Fruit fly (Drosophila melanogaster) whole organism, embryonic: ENCODE results near the gene CG10445.
A peak's percentile ranks its signal among the peaks of the same experiment; 100 is the strongest.

Experiments
- CG10462 ChIP-seq: fragments of 200-800 bp; sonication (Bioruptor generic); optimal IDR thresholded peaks from 2 replicates; lab custom pipeline; 2016; ENCODE audit warnings: missing biosample characterization, missing genetic modification characterization
- CG11093 ChIP-seq: fragments of 200-800 bp; sonication (Bioruptor generic); IDR thresholded peaks from 3 replicates; pipeline ENCODE4 v1.3.6; 2022; ENCODE audit warnings: missing biosample characterization, missing genetic modification characterization
- CG11247 ChIP-seq: fragments of 200-800 bp; sonication (Bioruptor generic); IDR thresholded peaks from 2 replicates; pipeline ENCODE4 v1.3.6; 2022; ENCODE audit warnings: missing biosample characterization, missing genetic modification characterization
- CG12155 ChIP-seq: fragments of 200-800 bp; sonication (Bioruptor generic); optimal IDR thresholded peaks from 3 replicates; lab custom pipeline; 2016; ENCODE audit warnings: missing biosample characterization, missing genetic modification characterization
- CG13624 ChIP-seq: fragments of 200-800 bp; sonication (Bioruptor generic); optimal IDR thresholded peaks from 2 replicates; lab custom pipeline; 2016; ENCODE audit warnings: missing biosample characterization, missing genetic modification characterization
- CG14860 ChIP-seq: fragments of 200-800 bp; sonication (Bioruptor generic); IDR thresholded peaks from 3 replicates; pipeline ENCODE4 v1.3.6; 2022; ENCODE audit warnings: missing biosample characterization, missing genetic modification characterization; ENCODE audit not compliant: partially characterized antibody
- CG15269 ChIP-seq: fragments of 200-800 bp; sonication (Bioruptor generic); optimal IDR thresholded peaks from 2 replicates; lab custom pipeline; 2018; ENCODE audit warnings: missing biosample characterization, mild to moderate bottlenecking, missing genetic modification characterization, moderate library complexity
- CG15514 ChIP-seq: fragments of 200-800 bp; sonication (Bioruptor generic); optimal IDR thresholded peaks from 3 replicates; lab custom pipeline; 2017; ENCODE audit warnings: missing biosample characterization, missing genetic modification characterization, mild to moderate bottlenecking, moderate library complexity, missing genetic modification reagents
- CG1602 ChIP-seq: fragments of 200-800 bp; sonication (Bioruptor generic); optimal IDR thresholded peaks from 3 replicates; lab custom pipeline; 2016; ENCODE audit warnings: missing biosample characterization, missing genetic modification characterization
- CG16815 ChIP-seq: fragments of 200-800 bp; sonication (Bioruptor generic); optimal IDR thresholded peaks from 3 replicates; lab custom pipeline; 2017; ENCODE audit warnings: missing biosample characterization, mild to moderate bottlenecking, missing genetic modification characterization
- CG18011 ChIP-seq: fragments of 200-800 bp; sonication (Bioruptor generic); optimal IDR thresholded peaks from 2 replicates; lab custom pipeline; 2017; ENCODE audit warnings: missing biosample characterization, missing genetic modification characterization, mild to moderate bottlenecking, moderate library complexity, missing genotype
- CG1832 ChIP-seq: fragments of 200-800 bp; sonication (Bioruptor generic); optimal IDR thresholded peaks from 2 replicates; lab custom pipeline; 2017; ENCODE audit warnings: missing biosample characterization, mild to moderate bottlenecking, missing genetic modification characterization, inconsistent platforms
- CG18476 ChIP-seq: fragments of 200-800 bp; sonication (Bioruptor generic); optimal IDR thresholded peaks from 2 replicates; lab custom pipeline; 2016; ENCODE audit warnings: missing biosample characterization, mild to moderate bottlenecking, missing genetic modification characterization
- CG18599 ChIP-seq: fragments of 200-800 bp; sonication (Bioruptor generic); optimal IDR thresholded peaks from 3 replicates; lab custom pipeline; 2017; ENCODE audit warnings: missing biosample characterization, missing genetic modification characterization, mild to moderate bottlenecking, moderate library complexity, missing genetic modification reagents
- CG2712 ChIP-seq: fragments of 200-800 bp; optimal IDR thresholded peaks from 3 replicates; lab custom pipeline; 2019; ENCODE audit warnings: missing biosample characterization, mild to moderate bottlenecking, missing genetic modification characterization, moderate library complexity
- CG3281 ChIP-seq: fragments of 200-800 bp; sonication (Bioruptor generic); optimal IDR thresholded peaks from 3 replicates; lab custom pipeline; 2017; ENCODE audit warnings: missing biosample characterization, mild to moderate bottlenecking, missing genetic modification characterization
- CG34224 ChIP-seq: fragments of 200-800 bp; sonication (Bioruptor generic); IDR thresholded peaks from 3 replicates; pipeline ENCODE4 v1.3.6; 2022; ENCODE audit warnings: missing biosample characterization, missing genetic modification characterization; ENCODE audit not compliant: partially characterized antibody
- CG3847 ChIP-seq: fragments of 200-800 bp; sonication (Bioruptor generic); IDR thresholded peaks from 2 replicates; pipeline ENCODE4 v1.3.6; 2022; ENCODE audit warnings: missing biosample characterization, missing genetic modification characterization
- CG42726 ChIP-seq: fragments of 200-800 bp; sonication (Bioruptor generic); IDR thresholded peaks from 2 replicates; pipeline ENCODE4 v1.3.6; 2022; ENCODE audit warnings: missing biosample characterization, missing genetic modification characterization; ENCODE audit not compliant: partially characterized antibody
- CG4617 ChIP-seq: fragments of 200-800 bp; sonication (Bioruptor generic); optimal IDR thresholded peaks from 3 replicates; lab custom pipeline; 2016; ENCODE audit warnings: missing biosample characterization, missing genetic modification characterization, borderline replicate concordance
- CG6654 ChIP-seq: fragments of 200-800 bp; sonication (Bioruptor generic); optimal IDR thresholded peaks from 2 replicates; lab custom pipeline; 2017; ENCODE audit warnings: missing biosample characterization, mild to moderate bottlenecking, missing genetic modification characterization
- CG6813 ChIP-seq: fragments of 200-800 bp; sonication (Bioruptor generic); optimal IDR thresholded peaks from 2 replicates; lab custom pipeline; 2017; ENCODE audit warnings: missing biosample characterization, missing genetic modification characterization, mild to moderate bottlenecking, moderate library complexity, missing genetic modification reagents
- CG6854 ChIP-seq: fragments of 200-800 bp; sonication (Bioruptor generic); optimal IDR thresholded peaks from 3 replicates; lab custom pipeline; 2017; ENCODE audit warnings: missing biosample characterization, mild to moderate bottlenecking, missing genetic modification characterization
- CG8089 ChIP-seq: fragments of 200-800 bp; sonication (Bioruptor generic); optimal IDR thresholded peaks from 3 replicates; lab custom pipeline; 2016; ENCODE audit warnings: missing biosample characterization, missing genetic modification characterization
- Dip2 ChIP-seq: fragments of 200-800 bp; sonication (Bioruptor generic); IDR thresholded peaks from 2 replicates; pipeline ENCODE4 v1.3.6; 2022; ENCODE audit warnings: missing biosample characterization, missing genetic modification characterization
- Dip3 ChIP-seq: fragments of 200-800 bp; sonication (Bioruptor generic); optimal IDR thresholded peaks from 3 replicates; lab custom pipeline; 2016; ENCODE audit warnings: missing biosample characterization, missing genetic modification characterization
- Dref ChIP-seq: fragments of 200-800 bp; sonication (Bioruptor generic); IDR thresholded peaks from 2 replicates; pipeline ENCODE4 v1.3.6; 2022; ENCODE audit warnings: missing biosample characterization, missing genetic modification characterization
- Eip74EF ChIP-seq, 2 experiments: fragments of 200-800 bp in 1 of 2; fragments of >200 bp in 1 of 2; sonication (Bioruptor generic) in 1 of 2; optimal IDR thresholded peaks; 2 replicates each; lab custom pipeline; 2017 to 2019; ENCODE audit warnings: missing biosample characterization in 2 of 2, missing genetic modification characterization in 2 of 2, mild to moderate bottlenecking in 1 of 2, moderate library complexity in 1 of 2
- Elba2 ChIP-seq: fragments of 200-800 bp; sonication (Bioruptor generic); optimal IDR thresholded peaks from 3 replicates; lab custom pipeline; 2016; ENCODE audit warnings: missing biosample characterization, missing genetic modification characterization
- HmgZ ChIP-seq: fragments of 200-800 bp; sonication (Bioruptor generic); optimal IDR thresholded peaks from 2 replicates; lab custom pipeline; 2018; ENCODE audit warnings: missing biosample characterization, mild to moderate bottlenecking, missing genetic modification characterization
- Kr ChIP-seq: fragments of 200-800 bp; sonication (Bioruptor generic); optimal IDR thresholded peaks from 2 replicates; lab custom pipeline; 2017; ENCODE audit warnings: missing biosample characterization, mild to moderate bottlenecking, missing genetic modification characterization
- NC2β ChIP-seq: fragments of 200-800 bp; sonication (Bioruptor generic); optimal IDR thresholded peaks from 2 replicates; lab custom pipeline; 2016; ENCODE audit warnings: missing biosample characterization, missing genetic modification characterization
- Ptx1 ChIP-seq: fragments of 200-800 bp; sonication (Bioruptor generic); IDR thresholded peaks from 2 replicates; pipeline ENCODE4 v1.3.6; 2022; ENCODE audit warnings: missing biosample characterization, missing genetic modification characterization
- abd-A ChIP-seq: fragments of 200-800 bp; sonication (Bioruptor generic); optimal IDR thresholded peaks from 3 replicates; lab custom pipeline; 2019; ENCODE audit warnings: missing biosample characterization, mild to moderate bottlenecking, missing genetic modification characterization, moderate library complexity
- ap ChIP-seq: fragments of 200-800 bp; sonication (Bioruptor generic); IDR thresholded peaks from 2 replicates; pipeline ENCODE4 v1.3.6; 2022; ENCODE audit warnings: missing biosample characterization, missing genetic modification characterization
- cg ChIP-seq: fragments of 200-800 bp; sonication (Bioruptor generic); optimal IDR thresholded peaks from 3 replicates; lab custom pipeline; 2019; ENCODE audit warnings: missing biosample characterization, mild to moderate bottlenecking, missing genetic modification characterization, moderate library complexity
- fd96Cb ChIP-seq: fragments of 200-800 bp; sonication (Bioruptor generic); optimal IDR thresholded peaks from 2 replicates; lab custom pipeline; 2018; ENCODE audit warnings: missing biosample characterization, mild to moderate bottlenecking, missing genetic modification characterization, moderate library complexity
- insv ChIP-seq, 2 experiments: fragments of 200-800 bp; sonication (Bioruptor generic); optimal IDR thresholded peaks; 3 replicates each; lab custom pipeline; 2016 to 2018; ENCODE audit warnings: missing biosample characterization in 2 of 2, missing genetic modification characterization in 2 of 2
- jigr1 ChIP-seq: fragments of 200-800 bp; sonication (Bioruptor generic); IDR thresholded peaks from 3 replicates; pipeline ENCODE4 v1.3.6; 2022; ENCODE audit warnings: missing biosample characterization, missing genetic modification characterization
- jumu ChIP-seq: fragments of 200-800 bp; sonication (Bioruptor generic); optimal IDR thresholded peaks from 3 replicates; lab custom pipeline; 2016; ENCODE audit warnings: missing biosample characterization, missing genetic modification characterization
- lola ChIP-seq, 3 experiments: fragments of >200 bp in 2 of 3; fragments of 200-800 bp in 1 of 3; sonication (Bioruptor generic) in 1 of 3; optimal IDR thresholded peaks; 2 replicates each; lab custom pipeline; 2017 to 2019; ENCODE audit warnings: missing biosample characterization in 3 of 3, missing genetic modification characterization in 3 of 3, mild to moderate bottlenecking in 1 of 3, moderate library complexity in 1 of 3
- ro ChIP-seq: fragments of 200-800 bp; sonication (Bioruptor generic); IDR thresholded peaks from 2 replicates; pipeline ENCODE4 v1.3.6; 2022; ENCODE audit warnings: missing biosample characterization, missing genetic modification characterization
- salm ChIP-seq: fragments of 200-800 bp; sonication (Bioruptor generic); optimal IDR thresholded peaks from 2 replicates; lab custom pipeline; 2018; ENCODE audit warnings: missing biosample characterization, mild to moderate bottlenecking, missing genetic modification characterization
- sens-2 ChIP-seq: fragments of 200-800 bp; sonication (Bioruptor generic); IDR thresholded peaks from 2 replicates; pipeline ENCODE4 v1.3.6; 2022; ENCODE audit warnings: missing biosample characterization, missing genetic modification characterization
- tio ChIP-seq: fragments of 200-800 bp; sonication (Bioruptor generic); optimal IDR thresholded peaks from 2 replicates; lab custom pipeline; 2017; ENCODE audit warnings: missing biosample characterization, missing genetic modification characterization, inconsistent platforms
- vnd ChIP-seq: fragments of 200-800 bp; sonication (Bioruptor generic); IDR thresholded peaks from 3 replicates; pipeline ENCODE4 v1.3.6; 2022; ENCODE audit warnings: missing biosample characterization, missing genetic modification characterization; ENCODE audit not compliant: partially characterized antibody
- wor ChIP-seq: fragments of 200-800 bp; sonication (Bioruptor generic); IDR thresholded peaks from 2 replicates; pipeline ENCODE4 v1.3.6; 2022; ENCODE audit warnings: missing biosample characterization, missing genetic modification characterization
- zen2 ChIP-seq: fragments of 200-800 bp; sonication (Bioruptor generic); IDR thresholded peaks from 3 replicates; pipeline ENCODE4 v1.3.6; 2022; ENCODE audit warnings: missing biosample characterization, missing genetic modification characterization; ENCODE audit not compliant: partially characterized antibody

The CG10445 gene

dm6 chr3R:7962778-7963494 is 42.8 kb upstream of the CG10445 start (continued):
- TF ChIP-seq CG18011 (GFP tag; lab: Kevin White, UChicago) (no peak), CG4617 (GFP tag; lab: Kevin White, UChicago) (peak; percentile 10), CG15514 (GFP tag; lab: Kevin White, UChicago) (no peak), jigr1 (GFP tag; lab: Robert Waterston, UW) (no peak), CG34224 (GFP tag; lab: Robert Waterston, UW) (no peak), wor (GFP tag; lab: Robert Waterston, UW) (peak; percentile 39; the same call in 1 of the 2 replicates), CG2712 (tag; lab: Kevin White, UChicago) (peak; percentile 76), ro (GFP tag; lab: Robert Waterston, UW) (peak; percentile 10; the same call in 1 of the 2 replicates), lola (GFP tag; optimal IDR thresholded peaks at IDR 0.05; lab: Kevin White, UChicago) (peak in 1 of 3 experiments; percentile 87), salm (no peak), cg (GFP tag; lab: Kevin White, UChicago) (peak; percentile 91), Kr (no peak), ap (GFP tag; lab: Robert Waterston, UW) (0 out of 2 replicates have a peak, but pooled peaks have one; percentile 5), NC2β (GFP tag; lab: Kevin White, UChicago) (no peak), CG13624 (GFP tag; lab: Kevin White, UChicago) (no peak), Eip74EF (GFP tag; optimal IDR thresholded peaks at IDR 0.05; lab: Kevin White, UChicago) (no peak), vnd (GFP tag; lab: Robert Waterston, UW) (no peak), insv (GFP tag; optimal IDR thresholded peaks at IDR 0.05; lab: Kevin White, UChicago) (no peak), CG42726 (GFP tag; lab: Robert Waterston, UW) (no peak), Ptx1 (GFP tag; lab: Robert Waterston, UW) (peak; percentile 56), tio (peak; percentile 76), fd96Cb (tag; lab: Kevin White, UChicago) (peak; percentile 68), CG3281 (no peak), Dref (no peak), CG1602 (GFP tag; lab: Kevin White, UChicago) (peak; percentile 42), zen2 (GFP tag; lab: Robert Waterston, UW) (no peak), HmgZ (tag; lab: Kevin White, UChicago) (no peak), abd-A (tag; lab: Kevin White, UChicago) (no peak), Dip3 (GFP tag; lab: Kevin White, UChicago) (no peak), Dip2 (no peak), CG16815 (GFP tag; lab: Kevin White, UChicago) (peak; percentile 71), CG6854 (GFP tag; lab: Kevin White, UChicago) (no peak), CG12155 (GFP tag; lab: Kevin White, UChicago) (no peak), CG11247 (no peak), CG10462 (peak; percentile 22), CG3847 (GFP tag; lab: Robert Waterston, UW) (no peak), jumu (GFP tag; lab: Kevin White, UChicago) (no peak), Elba2 (GFP tag; lab: Kevin White, UChicago) (no peak), CG11093 (GFP tag; lab: Robert Waterston, UW) (peak; percentile 7; the same call in 1 of the 3 replicates), CG18476 (GFP tag; lab: Kevin White, UChicago) (no peak), CG8089 (no peak), CG14860 (GFP tag; lab: Robert Waterston, UW) (0 out of 3 replicates have a peak, but pooled peaks have one; percentile 34), CG6813 (GFP tag; lab: Kevin White, UChicago) (peak; percentile 4), sens-2 (GFP tag; lab: Robert Waterston, UW) (no peak), CG18599 (GFP tag; lab: Kevin White, UChicago) (no peak), CG1832 (no peak), CG6654 (GFP tag; lab: Kevin White, UChicago) (peak; percentile 55), CG15269 (tag; lab: Kevin White, UChicago) (no peak)
